Worm (Caenorhabditis elegans): Measurements from ENCODE around the gene M163.9.

Gene M163.9

ce11 chrX:14510358-14510757, 41.0 kb downstream of the M163.9 start:
- TF ChIP-seq nhr-23 (tag; optimal IDR thresholded peaks at IDR 0.05): no peak
- TF ChIP-seq nhr-129 (tag; optimal IDR thresholded peaks at IDR 0.05): peak; percentile 75

- TF ChIP-seq nhr-11 (tag; optimal IDR thresholded peaks at IDR 0.05) (no peak), sma-3 (GFP tag; optimal IDR thresholded peaks at IDR 0.05) (no peak), crh-2 (tag; optimal IDR thresholded peaks at IDR 0.05) (no peak), mab-5 (tag; optimal IDR thresholded peaks at IDR 0.05) (no peak), ztf-11 (tag; optimal IDR thresholded peaks at IDR 0.05) (no peak), nhr-10 (tag; optimal IDR thresholded peaks at IDR 0.05) (no peak), zag-1 (tag; optimal IDR thresholded peaks at IDR 0.05) (no peak), nhr-6 (tag; optimal IDR thresholded peaks at IDR 0.05) (no peak), unc-62 (GFP tag; optimal IDR thresholded peaks at IDR 0.05) (no peak), nhr-77 (tag; optimal IDR thresholded peaks at IDR 0.05) (no peak), R02D3.7 (tag; optimal IDR thresholded peaks at IDR 0.05) (no peak), elt-1 (tag; optimal IDR thresholded peaks at IDR 0.05) (no peak), C34F6.9 (tag; optimal IDR thresholded peaks at IDR 0.05) (no peak), elt-3 (tag; optimal IDR thresholded peaks at IDR 0.05) (no peak), alr-1 (tag; optimal IDR thresholded peaks at IDR 0.05) (no peak), unc-39 (tag; optimal IDR thresholded peaks at IDR 0.05) (no peak), lsy-2 (tag; optimal IDR thresholded peaks at IDR 0.05) (no peak), unc-55 (GFP tag; optimal IDR thresholded peaks at IDR 0.05) (no peak), sma-9 (GFP tag; optimal IDR thresholded peaks at IDR 0.05) (no peak), sma-9 (tag; optimal IDR thresholded peaks at IDR 0.05) (no peak), ceh-16 (tag; optimal IDR thresholded peaks at IDR 0.05) (no peak)
These were observed 43.4 kb downstream of the M163.9 start, which contains the start of gene fbxa-141 for ce11 chrX:14512817-14513216. TSS of gene fbxa-141 (minus strand) at chrX:14512917.

ce11 chrX:14513462-14513861, 44.1 kb downstream of the M163.9 start:
- TF ChIP-seq nhr-21 (tag; optimal IDR thresholded peaks at IDR 0.05) (no peak), nhr-11 (tag; optimal IDR thresholded peaks at IDR 0.05) (no peak), mbf-1 (tag; optimal IDR thresholded peaks at IDR 0.05) (no peak), nhr-25 (tag; optimal IDR thresholded peaks at IDR 0.05) (no peak), unc-55 (GFP tag; optimal IDR thresholded peaks at IDR 0.05) (peak; percentile 62), aly-2 (tag; optimal IDR thresholded peaks at IDR 0.05) (no peak), lin-11 (tag; optimal IDR thresholded peaks at IDR 0.05) (no peak), sem-4 (tag; optimal IDR thresholded peaks at IDR 0.05) (no peak), mdl-1 (tag; optimal IDR thresholded peaks at IDR 0.05) (no peak), unc-62 (GFP tag; optimal IDR thresholded peaks at IDR 0.05) (no peak), nhr-77 (tag; optimal IDR thresholded peaks at IDR 0.05) (no peak), crh-2 (tag; optimal IDR thresholded peaks at IDR 0.05) (peak; percentile 16), nhr-12 (tag; optimal IDR thresholded peaks at IDR 0.05) (no peak), zag-1 (tag; optimal IDR thresholded peaks at IDR 0.05) (no peak), ztf-4 (tag; optimal IDR thresholded peaks at IDR 0.05) (no peak), dmd-4 (tag; optimal IDR thresholded peaks at IDR 0.05) (no peak), lin-13 (GFP tag; optimal IDR thresholded peaks at IDR 0.05) (no peak), nhr-129 (tag; optimal IDR thresholded peaks at IDR 0.05) (peak; percentile 34), ceh-82 (tag; optimal IDR thresholded peaks at IDR 0.05) (no peak), ama-1 (optimal IDR thresholded peaks at IDR 0.05) (no peak), nhr-10 (tag; optimal IDR thresholded peaks at IDR 0.05) (no peak), ztf-1 (GFP tag; conservative IDR thresholded peaks at IDR 0.05) (no peak), egl-27 (tag; optimal IDR thresholded peaks at IDR 0.05) (no peak), R02D3.7 (tag; optimal IDR thresholded peaks at IDR 0.05) (no peak), nhr-6 (tag; optimal IDR thresholded peaks at IDR 0.05) (no peak), elt-1 (tag; optimal IDR thresholded peaks at IDR 0.05) (no peak), blmp-1 (tag; optimal IDR thresholded peaks at IDR 0.05; ENCODE audit: insufficient read depth) (no peak), skn-1 (tag; optimal IDR thresholded peaks at IDR 0.05) (no peak), mab-5 (tag; optimal IDR thresholded peaks at IDR 0.05) (peak; percentile 48), nhr-237 (tag; optimal IDR thresholded peaks at IDR 0.05) (no peak), unc-39 (tag; optimal IDR thresholded peaks at IDR 0.05) (no peak), ZK546.5 (tag; optimal IDR thresholded peaks at IDR 0.05) (no peak), peb-1 (tag; optimal IDR thresholded peaks at IDR 0.05) (no peak), alr-1 (tag; optimal IDR thresholded peaks at IDR 0.05) (no peak), gmeb-1 (tag; optimal IDR thresholded peaks at IDR 0.05) (no peak), F13H6.1 (tag; optimal IDR thresholded peaks at IDR 0.05) (peak; percentile 10), lsy-2 (tag; optimal IDR thresholded peaks at IDR 0.05) (peak in 1 of 2 experiments; percentile 9), nhr-23 (tag; optimal IDR thresholded peaks at IDR 0.05) (no peak), C34F6.9 (tag; optimal IDR thresholded peaks at IDR 0.05) (peak; percentile 76), snpc-4 (tag; optimal IDR thresholded peaks at IDR 0.05) (no peak), ztf-11 (tag; optimal IDR thresholded peaks at IDR 0.05) (no peak), elt-3 (tag; optimal IDR thresholded peaks at IDR 0.05) (no peak), Y55F3AM.14 (GFP tag; optimal IDR thresholded peaks at IDR 0.05) (no peak), sma-9 (GFP tag; optimal IDR thresholded peaks at IDR 0.05) (peak; percentile 5), sma-9 (tag; optimal IDR thresholded peaks at IDR 0.05) (no peak), ceh-16 (tag; optimal IDR thresholded peaks at IDR 0.05) (no peak), sma-3 (GFP tag; optimal IDR thresholded peaks at IDR 0.05) (no peak), fos-1 (tag; optimal IDR thresholded peaks at IDR 0.05) (no peak)
